Fruit fly (Drosophila melanogaster) whole organism, embryonic: Measurements from ENCODE around the gene CG13031.

ENCODE experiments used
- Ada2b ChIP-seq: fragments of 200-800 bp; sonication (Bioruptor generic); IDR thresholded peaks from 2 replicates; pipeline ENCODE4 v1.3.6; 2022; ENCODE audit warnings: missing biosample characterization, missing genetic modification characterization
- Bdp1 ChIP-seq: fragments of 200-800 bp; sonication (Bioruptor generic); optimal IDR thresholded peaks from 3 replicates; lab custom pipeline; 2016; ENCODE audit warnings: missing biosample characterization, missing genetic modification characterization
- CG11247 ChIP-seq: fragments of 200-800 bp; sonication (Bioruptor generic); IDR thresholded peaks from 2 replicates; pipeline ENCODE4 v1.3.6; 2022; ENCODE audit warnings: missing biosample characterization, missing genetic modification characterization
- CG12236 ChIP-seq: fragments of 200-800 bp; sonication (Bioruptor generic); optimal IDR thresholded peaks from 2 replicates; lab custom pipeline; 2016; ENCODE audit warnings: missing biosample characterization, missing genetic modification characterization
- CG13624 ChIP-seq: fragments of 200-800 bp; sonication (Bioruptor generic); optimal IDR thresholded peaks from 2 replicates; lab custom pipeline; 2016; ENCODE audit warnings: missing biosample characterization, missing genetic modification characterization
- CG14014 ChIP-seq: fragments of 200-800 bp; sonication (Bioruptor generic); IDR thresholded peaks from 2 replicates; pipeline ENCODE4 v1.3.6; 2022; ENCODE audit warnings: missing biosample characterization, missing genetic modification characterization
- CG14050 ChIP-seq: fragments of 200-800 bp; sonication (Bioruptor generic); IDR thresholded peaks from 3 replicates; pipeline ENCODE4 v1.3.6; 2022; ENCODE audit warnings: missing biosample characterization, missing genetic modification characterization
- CG15479 ChIP-seq: fragments of 200-800 bp; sonication (Bioruptor generic); optimal IDR thresholded peaks from 3 replicates; lab custom pipeline; 2019; ENCODE audit warnings: missing biosample characterization, mild to moderate bottlenecking, missing genetic modification characterization, moderate library complexity
- CG15696 ChIP-seq: fragments of 200-800 bp; sonication (Bioruptor generic); optimal IDR thresholded peaks from 2 replicates; lab custom pipeline; 2019; ENCODE audit warnings: missing biosample characterization, mild to moderate bottlenecking, missing genetic modification characterization, moderate library complexity
- CG1792 ChIP-seq: fragments of 200-800 bp; sonication (Bioruptor generic); optimal IDR thresholded peaks from 2 replicates; lab custom pipeline; 2016; ENCODE audit warnings: missing biosample characterization, missing genetic modification characterization
- CG32767 ChIP-seq: fragments of 200-800 bp; sonication (Bioruptor generic); IDR thresholded peaks from 2 replicates; pipeline ENCODE4 v1.3.6; 2022; ENCODE audit warnings: missing biosample characterization, missing genetic modification characterization
- CG43689 ChIP-seq: fragments of 200-800 bp; sonication (Bioruptor generic); IDR thresholded peaks from 2 replicates; pipeline ENCODE4 v1.3.6; 2022; ENCODE audit warnings: missing biosample characterization, missing genetic modification characterization
- CG6654 ChIP-seq: fragments of 200-800 bp; sonication (Bioruptor generic); optimal IDR thresholded peaks from 2 replicates; lab custom pipeline; 2017; ENCODE audit warnings: missing biosample characterization, mild to moderate bottlenecking, missing genetic modification characterization
- CG6813 ChIP-seq: fragments of 200-800 bp; sonication (Bioruptor generic); optimal IDR thresholded peaks from 2 replicates; lab custom pipeline; 2017; ENCODE audit warnings: missing biosample characterization, missing genetic modification characterization, mild to moderate bottlenecking, moderate library complexity, missing genetic modification reagents
- CG7745 ChIP-seq: fragments of 200-800 bp; sonication (Bioruptor generic); optimal IDR thresholded peaks from 2 replicates; lab custom pipeline; 2018; ENCODE audit warnings: missing biosample characterization, mild to moderate bottlenecking, missing genetic modification characterization, moderate library complexity
- CG8924 ChIP-seq: fragments of 200-800 bp; optimal IDR thresholded peaks from 3 replicates; lab custom pipeline; 2019; ENCODE audit warnings: missing biosample characterization, mild to moderate bottlenecking, missing genetic modification characterization, moderate library complexity
- Camta ChIP-seq: fragments of 200-800 bp; sonication (Bioruptor generic); optimal IDR thresholded peaks from 2 replicates; lab custom pipeline; 2016; ENCODE audit warnings: missing biosample characterization, missing genetic modification characterization
- Chrac-16 ChIP-seq: fragments of 200-800 bp; sonication (Bioruptor generic); optimal IDR thresholded peaks from 3 replicates; lab custom pipeline; 2016; ENCODE audit warnings: missing biosample characterization, missing genetic modification characterization
- CoRest ChIP-seq: fragments of 200-800 bp; sonication (Bioruptor generic); optimal IDR thresholded peaks from 3 replicates; lab custom pipeline; 2018; ENCODE audit warnings: missing biosample characterization, mild to moderate bottlenecking, missing genetic modification characterization, moderate library complexity
- D ChIP-seq, 2 experiments: fragments of 200-800 bp in 1 of 2; fragments of >200 bp in 1 of 2; sonication (Bioruptor generic) in 1 of 2; optimal IDR thresholded peaks; 2 replicates in 1 of 2; 3 replicates in 1 of 2; lab custom pipeline; 2017; ENCODE audit warnings: mild to moderate bottlenecking in 1 of 2, missing biosample characterization in 1 of 2, missing genetic modification characterization in 1 of 2, missing genetic modification reagents in 1 of 2
- Dp ChIP-seq: fragments of 200-800 bp; sonication (Bioruptor generic); optimal IDR thresholded peaks from 2 replicates; lab custom pipeline; 2018; ENCODE audit warnings: missing biosample characterization, mild to moderate bottlenecking, missing genetic modification characterization, moderate library complexity
- H15 ChIP-seq: fragments of 200-800 bp; sonication (Bioruptor generic); IDR thresholded peaks from 3 replicates; pipeline ENCODE4 v1.3.6; 2022; ENCODE audit warnings: missing biosample characterization, missing genetic modification characterization
- Kr ChIP-seq: fragments of 200-800 bp; sonication (Bioruptor generic); optimal IDR thresholded peaks from 2 replicates; lab custom pipeline; 2017; ENCODE audit warnings: missing biosample characterization, mild to moderate bottlenecking, missing genetic modification characterization
- Lim3 ChIP-seq: fragments of 200-800 bp; sonication (Bioruptor generic); IDR thresholded peaks from 2 replicates; pipeline ENCODE4 v1.3.6; 2022; ENCODE audit warnings: missing biosample characterization, missing genetic modification characterization
- Neu2 ChIP-seq: fragments of 200-800 bp; sonication (Bioruptor generic); optimal IDR thresholded peaks from 3 replicates; lab custom pipeline; 2016; ENCODE audit warnings: missing biosample characterization, missing genetic modification characterization, borderline replicate concordance
- Optix ChIP-seq: fragments of 200-800 bp; sonication (Bioruptor generic); IDR thresholded peaks from 3 replicates; pipeline ENCODE4 v1.3.6; 2022; ENCODE audit warnings: missing biosample characterization, missing genetic modification characterization
- Rfx ChIP-seq: fragments of 200-800 bp; sonication (Bioruptor generic); IDR thresholded peaks from 2 replicates; pipeline ENCODE4 v1.3.6; 2022; ENCODE audit warnings: missing biosample characterization, missing genetic modification characterization
- Sox100B ChIP-seq: fragments of 200-800 bp; sonication (Bioruptor generic); optimal IDR thresholded peaks from 3 replicates; lab custom pipeline; 2018; ENCODE audit warnings: missing biosample characterization, mild to moderate bottlenecking, missing genetic modification characterization
- abd-A ChIP-seq: fragments of 200-800 bp; sonication (Bioruptor generic); optimal IDR thresholded peaks from 3 replicates; lab custom pipeline; 2019; ENCODE audit warnings: missing biosample characterization, mild to moderate bottlenecking, missing genetic modification characterization, moderate library complexity
- chinmo ChIP-seq: fragments of 200-800 bp; sonication (Bioruptor generic); IDR thresholded peaks from 4 replicates; pipeline ENCODE4 v1.3.6; 2022; ENCODE audit warnings: missing biosample characterization, missing genetic modification characterization; ENCODE audit not compliant: partially characterized antibody
- ci ChIP-seq: fragments of 200-800 bp; sonication (Bioruptor generic); IDR thresholded peaks from 3 replicates; pipeline ENCODE4 v1.3.6; 2022; ENCODE audit warnings: missing biosample characterization, missing genetic modification characterization
- croc ChIP-seq: fragments of 200-800 bp; sonication (Bioruptor generic); conservative IDR thresholded peaks from 3 replicates; pipeline ENCODE4 v1.3.6; 2022; ENCODE audit warnings: missing biosample characterization, missing genetic modification characterization
- dan ChIP-seq: fragments of 200-800 bp; sonication (Bioruptor generic); IDR thresholded peaks from 2 replicates; pipeline ENCODE4 v1.3.6; 2022; ENCODE audit warnings: missing biosample characterization, missing genetic modification characterization
- dm ChIP-seq: fragments of 200-800 bp; sonication (Bioruptor generic); optimal IDR thresholded peaks from 3 replicates; lab custom pipeline; 2016; ENCODE audit warnings: missing biosample characterization, missing genetic modification characterization
- dpn ChIP-seq, 2 experiments: fragments of 200-800 bp; sonication (Bioruptor generic); optimal IDR thresholded peaks; 3 replicates each; lab custom pipeline; 2016; ENCODE audit warnings: missing biosample characterization in 2 of 2, missing genetic modification characterization in 2 of 2
- eyg ChIP-seq: fragments of 200-800 bp; sonication (Bioruptor generic); optimal IDR thresholded peaks from 3 replicates; lab custom pipeline; 2016; ENCODE audit warnings: missing biosample characterization, missing genetic modification characterization
- fd64A ChIP-seq: fragments of 200-800 bp; sonication (Bioruptor generic); optimal IDR thresholded peaks from 3 replicates; lab custom pipeline; 2018; ENCODE audit warnings: missing biosample characterization, mild to moderate bottlenecking, missing genetic modification characterization
- ftz-f1 ChIP-seq: fragments of 200-800 bp; sonication (Bioruptor generic); optimal IDR thresholded peaks from 2 replicates; lab custom pipeline; 2016; ENCODE audit warnings: missing biosample characterization, missing genetic modification characterization
- gcm ChIP-seq: fragments of 200-800 bp; sonication (Bioruptor generic); optimal IDR thresholded peaks from 2 replicates; lab custom pipeline; 2019; ENCODE audit warnings: missing biosample characterization, mild to moderate bottlenecking, missing genetic modification characterization, moderate library complexity
- ind ChIP-seq: fragments of 200-800 bp; sonication (Bioruptor generic); optimal IDR thresholded peaks from 3 replicates; lab custom pipeline; 2016; ENCODE audit warnings: missing biosample characterization, missing genetic modification characterization
- klu ChIP-seq: fragments of 200-800 bp; sonication (Bioruptor generic); IDR thresholded peaks from 2 replicates; pipeline ENCODE4 v1.3.6; 2022; ENCODE audit warnings: missing biosample characterization, missing genetic modification characterization
- lmd ChIP-seq: fragments of 200-800 bp; sonication (Bioruptor generic); IDR thresholded peaks from 2 replicates; pipeline ENCODE4 v1.3.6; 2022; ENCODE audit warnings: missing biosample characterization, missing genetic modification characterization
- p53 ChIP-seq: fragments of 200-800 bp; sonication (Bioruptor generic); optimal IDR thresholded peaks from 2 replicates; lab custom pipeline; 2016; ENCODE audit warnings: missing biosample characterization, missing genetic modification characterization
- psq ChIP-seq: fragments of 200-800 bp; sonication (Bioruptor generic); optimal IDR thresholded peaks from 2 replicates; lab custom pipeline; 2017; ENCODE audit warnings: missing biosample characterization, missing genetic modification characterization
- salm ChIP-seq: fragments of 200-800 bp; sonication (Bioruptor generic); optimal IDR thresholded peaks from 2 replicates; lab custom pipeline; 2018; ENCODE audit warnings: missing biosample characterization, mild to moderate bottlenecking, missing genetic modification characterization
- schlank ChIP-seq: fragments of 200-800 bp; sonication (Bioruptor generic); optimal IDR thresholded peaks from 2 replicates; lab custom pipeline; 2018; ENCODE audit warnings: missing biosample characterization, mild to moderate bottlenecking, missing genetic modification characterization
- slou ChIP-seq: fragments of 200-800 bp; sonication (Bioruptor generic); optimal IDR thresholded peaks from 3 replicates; lab custom pipeline; 2016; ENCODE audit warnings: missing biosample characterization, missing genetic modification characterization
- so ChIP-seq: fragments of 200-800 bp; sonication (Bioruptor generic); IDR thresholded peaks from 3 replicates; pipeline ENCODE4 v1.3.6; 2022; ENCODE audit warnings: missing biosample characterization, missing genetic modification characterization
- sob ChIP-seq: fragments of 200-800 bp; sonication (Bioruptor generic); IDR thresholded peaks from 2 replicates; pipeline ENCODE4 v1.3.6; 2022; ENCODE audit warnings: missing biosample characterization, missing genetic modification characterization
- stc ChIP-seq: fragments of 200-800 bp; sonication (Bioruptor generic); IDR thresholded peaks from 2 replicates; pipeline ENCODE4 v1.3.6; 2022; ENCODE audit warnings: missing biosample characterization, missing genetic modification characterization
- z ChIP-seq: fragments of 200-800 bp; sonication (Bioruptor generic); IDR thresholded peaks from 3 replicates; pipeline ENCODE4 v1.3.6; 2022; ENCODE audit warnings: missing biosample characterization, missing genetic modification characterization

Gene CG13031

DNA sequence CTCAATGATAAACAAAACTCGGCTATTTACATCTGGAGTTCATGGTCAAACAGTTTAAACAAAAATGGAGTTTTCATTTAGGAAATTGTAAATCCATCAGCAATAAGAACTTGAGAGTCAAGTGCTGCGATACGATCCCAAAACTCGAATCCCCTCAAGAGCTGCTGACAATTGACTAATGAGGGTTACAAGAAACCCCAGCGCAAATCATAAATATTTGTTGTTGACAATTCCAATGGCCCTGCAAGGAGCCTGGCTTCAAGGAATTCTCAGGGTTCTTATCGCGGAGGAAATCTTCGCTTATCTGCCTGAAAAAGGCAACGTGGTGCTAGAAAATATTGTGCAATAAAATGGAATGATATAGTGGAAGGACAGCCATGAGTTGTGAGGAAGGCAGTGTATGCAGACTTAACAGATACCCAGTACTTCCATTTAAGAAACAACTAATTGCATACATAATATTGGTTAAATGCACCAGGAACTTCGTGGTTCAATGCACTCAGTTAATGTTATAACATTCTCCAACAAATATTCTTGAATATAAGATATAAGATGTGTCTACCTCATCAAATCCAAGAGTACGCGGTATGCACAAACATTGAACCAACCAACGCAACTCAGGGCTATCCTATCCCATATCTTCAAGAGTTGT, 43.5 kb downstream of the CG13031 start (continued):
- no peak; the same call in 1 of the 2 replicates for TF ChIP-seq sob (GFP tag; lab: Robert Waterston, UW)
- 0 out of 3 replicates have a peak, but pooled peaks have one; percentile 37 for TF ChIP-seq ci
- TF ChIP-seq chinmo (GFP tag; lab: Robert Waterston, UW) = no peak
- TF ChIP-seq CG13624 = peak; percentile 6
- no peak for TF ChIP-seq slou (GFP tag; lab: Kevin White, UChicago)
- TF ChIP-seq gcm (GFP tag; lab: Kevin White, UChicago) = no peak
- TF ChIP-seq dan (GFP tag; lab: Robert Waterston, UW) = no peak
- TF ChIP-seq Sox100B (GFP tag; lab: Kevin White, UChicago) = no peak
- no peak for TF ChIP-seq CG11247
- TF ChIP-seq CG1792 (GFP tag; lab: Kevin White, UChicago) = no peak
- no peak for TF ChIP-seq abd-A (tag; lab: Kevin White, UChicago)
- peak; percentile 32; the same call in 1 of the 2 replicates for TF ChIP-seq lmd (GFP tag; lab: Robert Waterston, UW)
- TF ChIP-seq ftz-f1 = no peak
- TF ChIP-seq klu (GFP tag; lab: Robert Waterston, UW) = no peak
- no peak for TF ChIP-seq Bdp1 (GFP tag; lab: Kevin White, UChicago)
- TF ChIP-seq CG12236 (GFP tag; lab: Kevin White, UChicago) = no peak
- peak; percentile 66 for TF ChIP-seq CG15696 (tag; lab: Kevin White, UChicago)
- no peak for TF ChIP-seq so (GFP tag; lab: Robert Waterston, UW)
- TF ChIP-seq CG14050 = no peak; the same call in 2 of the 3 replicates
- no peak for TF ChIP-seq Lim3
- TF ChIP-seq Rfx (GFP tag; lab: Robert Waterston, UW) = no peak
- no peak for TF ChIP-seq psq (GFP tag; lab: Kevin White, UChicago)
- no peak for TF ChIP-seq dm (GFP tag; lab: Kevin White, UChicago)
- no peak for TF ChIP-seq CG43689 (GFP tag; lab: Robert Waterston, UW)
- no peak for TF ChIP-seq Optix (GFP tag; lab: Robert Waterston, UW)
- TF ChIP-seq dpn (GFP tag; optimal IDR thresholded peaks at IDR 0.05; lab: Kevin White, UChicago) = peak; percentile 0 to 34
- no peak for TF ChIP-seq CoRest (tag; lab: Kevin White, UChicago)
- peak; percentile 45 for TF ChIP-seq CG8924 (tag; lab: Kevin White, UChicago)
- no peak for TF ChIP-seq salm (tag; lab: Kevin White, UChicago)
- no peak for TF ChIP-seq Dp
- TF ChIP-seq Ada2b (GFP tag; lab: Robert Waterston, UW) = no peak
- TF ChIP-seq Neu2 (GFP tag; lab: Kevin White, UChicago) = no peak
- TF ChIP-seq schlank (tag; lab: Kevin White, UChicago) = no peak
- TF ChIP-seq z (GFP tag; lab: Robert Waterston, UW) = no peak
- peak; percentile 15 for TF ChIP-seq Kr (GFP tag; lab: Kevin White, UChicago)
- no peak for TF ChIP-seq p53 (GFP tag; lab: Kevin White, UChicago)
- TF ChIP-seq CG15479 (GFP tag; lab: Kevin White, UChicago) = peak; percentile 60
- TF ChIP-seq Chrac-16 (GFP tag; lab: Kevin White, UChicago) = peak; percentile 42
- peak; percentile 32; the same call in 1 of the 3 replicates for TF ChIP-seq croc (GFP tag; lab: Robert Waterston, UW)
- no peak for TF ChIP-seq CG32767 (GFP tag; lab: Robert Waterston, UW)
- TF ChIP-seq H15 (GFP tag; lab: Robert Waterston, UW) = no peak
- TF ChIP-seq eyg = no peak
- TF ChIP-seq Camta (GFP tag; lab: Kevin White, UChicago) = no peak
- TF ChIP-seq fd64A (GFP tag; lab: Kevin White, UChicago) = no peak
- TF ChIP-seq CG6813 (GFP tag; lab: Kevin White, UChicago) = peak; percentile 5
- no peak for TF ChIP-seq stc (GFP tag; lab: Robert Waterston, UW)
- TF ChIP-seq ind (GFP tag; lab: Kevin White, UChicago) = peak; percentile 15
- no peak for TF ChIP-seq D (optimal IDR thresholded peaks at IDR 0.05; lab: Kevin White, UChicago)
- no peak for TF ChIP-seq D (GFP tag; optimal IDR thresholded peaks at IDR 0.05; lab: Kevin White, UChicago)
- no peak for TF ChIP-seq CG7745 (tag; lab: Kevin White, UChicago)
- TF ChIP-seq CG6654 = no peak
- no peak for TF ChIP-seq CG14014 (GFP tag; lab: Robert Waterston, UW)
